Fruit fly (Drosophila melanogaster): ENCODE results near the gene CG4271.

- no peak for TF ChIP-seq CTCF (optimal IDR thresholded peaks at IDR 0.05)
- no peak for TF ChIP-seq CG8478 (optimal IDR thresholded peaks at IDR 0.05)
These were observed 4.4 kb downstream of the CG4271 start, which contains the start of gene CG17237 for dm6 chr2L:2289316-2289715.

All from S2 (cell line).